Fruit fly (Drosophila melanogaster): ENCODE results near the gene niki.

dm6 chr3R:24833652-24834051 lies 8.2 kb upstream of the niki start, which contains the start of gene sosie:
- no peak for TF ChIP-seq kay (GFP tag; ENCODE audit: borderline replicate concordance)
- TF ChIP-seq Mnt (GFP tag; optimal IDR thresholded peaks at IDR 0.05) = no peak
- no peak for TF ChIP-seq CG1620 (GFP tag; optimal IDR thresholded peaks at IDR 0.05)
- no peak for TF ChIP-seq CG7045 (GFP tag; optimal IDR thresholded peaks at IDR 0.05)
- no peak for TF ChIP-seq CG7101 (tag; optimal IDR thresholded peaks at IDR 0.05)
- TF ChIP-seq bab1 (GFP tag; optimal IDR thresholded peaks at IDR 0.05) = no peak
- TF ChIP-seq toe (GFP tag; optimal IDR thresholded peaks at IDR 0.05) = no peak
- no peak for TF ChIP-seq cic (GFP tag; optimal IDR thresholded peaks at IDR 0.05)
- TF ChIP-seq tj (GFP tag; optimal IDR thresholded peaks at IDR 0.05) = no peak
- TF ChIP-seq pad (GFP tag; optimal IDR thresholded peaks at IDR 0.05) = no peak
- TF ChIP-seq Crg-1 (GFP tag; optimal IDR thresholded peaks at IDR 0.05) = no peak
- TF ChIP-seq CG14711 (tag; optimal IDR thresholded peaks at IDR 0.05) = no peak
- no peak for TF ChIP-seq ovo (GFP tag; optimal IDR thresholded peaks at IDR 0.05)

All from whole organism, adult.